Worm (Caenorhabditis elegans): ENCODE data around the gene C33C12.7.
"Not testable (repeated sequence)": the region's sequence is repeated elsewhere in the genome, so short reads cannot be mapped to it uniquely, and the experiment has no call there.

Gene C33C12.7

ce11 chrII:2189357-2189756, 14.1 kb upstream of the C33C12.7 start, which contains the start of gene mtq-2:
TSS of gene mtq-2 (minus strand) at chrII:2189457.
- TF ChIP-seq unc-62 (GFP tag; optimal IDR thresholded peaks at IDR 0.05): no peak

- no peak for TF ChIP-seq unc-62 (GFP tag; optimal IDR thresholded peaks at IDR 0.05)
Measured at ce11 chrII:2186730-2187129, 11.5 kb upstream of the C33C12.7 start.

ce11 chrII:2186329-2186728, 11.1 kb upstream of the C33C12.7 start, which contains the start of gene gba-2:
TSS of gene gba-2 (minus strand) at chrII:2186434.
- no peak for TF ChIP-seq unc-62 (GFP tag; optimal IDR thresholded peaks at IDR 0.05)

ce11 chrII:2177735-2178134, 2.5 kb upstream of the C33C12.7 start:
- no peak for TF ChIP-seq unc-62 (GFP tag; optimal IDR thresholded peaks at IDR 0.05)

- TF ChIP-seq unc-62 (GFP tag; optimal IDR thresholded peaks at IDR 0.05): no peak
Measured at ce11 chrII:2176688-2177087, 1.4 kb upstream of the C33C12.7 start, which contains the start of gene gba-1. TSS of gene gba-1 (plus strand) at chrII:2176741.

ce11 chrII:2170085-2170484, 5.2 kb downstream of the C33C12.7 start, which contains the start of gene C33C12.12:
TSS of gene C33C12.12 (minus strand) at chrII:2170185.
- TF ChIP-seq unc-62 (GFP tag; optimal IDR thresholded peaks at IDR 0.05): no peak

- no peak for TF ChIP-seq unc-62 (GFP tag; optimal IDR thresholded peaks at IDR 0.05)
Measured at ce11 chrII:2168374-2168773, 6.9 kb downstream of the C33C12.7 start, which contains the start of gene fbxb-38. TSS of gene fbxb-38 (minus strand) at chrII:2168763.

ce11 chrII:2166376-2166775, 8.9 kb downstream of the C33C12.7 start, which contains the start of gene C33C12.4:
TSS of gene C33C12.4 (minus strand) at chrII:2166476.
- no peak for TF ChIP-seq unc-62 (GFP tag; optimal IDR thresholded peaks at IDR 0.05)

- not testable (repeated sequence) for TF ChIP-seq unc-62 (GFP tag; optimal IDR thresholded peaks at IDR 0.05)
Measured at ce11 chrII:2163370-2163882, 11.8 kb downstream of the C33C12.7 start, which contains the start of gene C33C12.11. TSS of gene C33C12.11 (minus strand) at chrII:2163832.

- not testable (repeated sequence) for TF ChIP-seq unc-62 (GFP tag; optimal IDR thresholded peaks at IDR 0.05)
Measured at ce11 chrII:2153708-2154107, 21.6 kb downstream of the C33C12.7 start, which contains the start of gene math-18. TSS of gene math-18 (plus strand) at chrII:2154008.

ce11 chrII:2152455-2152854, 22.8 kb downstream of the C33C12.7 start:
- TF ChIP-seq unc-62 (GFP tag; optimal IDR thresholded peaks at IDR 0.05): no peak

ce11 chrII:2150485-2150985, 24.7 kb downstream of the C33C12.7 start, which contains the start of the genes C40A11.7 and C40A11.8:
TSS of gene C40A11.7 (minus strand) at chrII:2150585.
TSS of gene C40A11.8 (minus strand) at chrII:2150935.
- TF ChIP-seq unc-62 (GFP tag; optimal IDR thresholded peaks at IDR 0.05): no peak

- no peak for TF ChIP-seq unc-62 (GFP tag; optimal IDR thresholded peaks at IDR 0.05)
Measured at ce11 chrII:2146900-2147375, 28.3 kb downstream of the C33C12.7 start, which contains the start of gene C40A11.2. TSS of gene C40A11.2 (plus strand) at chrII:2146950.

ce11 chrII:2145566-2145965, 29.7 kb downstream of the C33C12.7 start, which contains the start of gene C40A11.6:
TSS of gene C40A11.6 (minus strand) at chrII:2145666.
- no peak for TF ChIP-seq unc-62 (GFP tag; optimal IDR thresholded peaks at IDR 0.05)

ce11 chrII:2140817-2141216, 34.5 kb downstream of the C33C12.7 start, which contains the start of gene C40A11.3:
TSS of gene C40A11.3 (plus strand) at chrII:2141117.
- TF ChIP-seq unc-62 (GFP tag; optimal IDR thresholded peaks at IDR 0.05): no peak

- TF ChIP-seq unc-62 (GFP tag; optimal IDR thresholded peaks at IDR 0.05): no peak
Measured at ce11 chrII:2138901-2139300, 36.4 kb downstream of the C33C12.7 start.

ce11 chrII:2137235-2137634, 38.0 kb downstream of the C33C12.7 start, which contains the start of gene C40A11.4:
TSS of gene C40A11.4 (plus strand) at chrII:2137422.
- TF ChIP-seq unc-62 (GFP tag; optimal IDR thresholded peaks at IDR 0.05): no peak
